Worm (Caenorhabditis elegans): ENCODE data around the gene ZC250.5.
A peak's percentile ranks its signal among the peaks of the same experiment; 100 is the strongest.

The ZC250.5 gene

DNA sequence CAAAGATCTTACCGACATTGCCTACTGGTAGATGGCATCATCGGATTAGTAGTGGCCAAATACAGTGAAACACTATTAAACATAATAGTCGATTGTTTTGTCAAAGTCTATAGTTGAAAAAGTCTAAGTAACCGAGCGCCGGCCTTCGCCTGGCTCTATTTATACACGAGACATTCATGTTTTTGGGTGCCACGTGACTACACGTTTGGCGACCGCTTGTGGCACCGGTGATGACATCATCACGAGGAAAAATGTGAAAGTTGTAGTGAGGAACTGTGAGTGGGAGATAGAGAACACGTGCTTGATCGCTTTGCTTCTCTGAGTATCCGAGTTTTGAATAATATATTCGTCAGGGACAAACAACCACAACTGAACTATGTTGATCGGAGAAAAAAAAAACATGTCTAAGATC lies 38.8 kb downstream of the ZC250.5 start (continued):
- TF ChIP-seq hrde-1 (tag; optimal IDR thresholded peaks at IDR 0.05; ENCODE audit: borderline replicate concordance) (no peak), pbrm-1 (GFP tag; IDR thresholded peaks at IDR 0.05) (0 out of 2 replicates have a peak, but pooled peaks have one; percentile 48), bed-1 (GFP tag; IDR thresholded peaks at IDR 0.05) (no peak), F33H1.4 (GFP tag; IDR thresholded peaks at IDR 0.05) (no peak), die-1 (tag; optimal IDR thresholded peaks at IDR 0.05) (peak; percentile 25), nhr-179 (tag; optimal IDR thresholded peaks at IDR 0.05) (no peak), ztf-26 (tag; optimal IDR thresholded peaks at IDR 0.05) (peak; percentile 42), egl-18 (GFP tag; IDR thresholded peaks at IDR 0.05) (no peak), bed-2 (GFP tag; IDR thresholded peaks at IDR 0.05) (no peak), lir-1 (GFP tag; conservative IDR thresholded peaks at IDR 0.05) (0 out of 2 replicates have a peak, but pooled peaks have one; percentile 23), egl-44 (GFP tag; IDR thresholded peaks at IDR 0.05) (peak; percentile 79), F57C9.4 (tag; optimal IDR thresholded peaks at IDR 0.05) (no peak), mes-4 (tag; optimal IDR thresholded peaks at IDR 0.05) (no peak), athp-1 (tag; optimal IDR thresholded peaks at IDR 0.05) (no peak), hmg-20 (GFP tag; IDR thresholded peaks at IDR 0.05) (no peak), Y79H2A.3 (GFP tag; conservative IDR thresholded peaks at IDR 0.05) (no peak), ztf-22 (GFP tag; optimal IDR thresholded peaks at IDR 0.05) (no peak), attf-3 (GFP tag; conservative IDR thresholded peaks at IDR 0.05) (no peak), atf-7 (tag; optimal IDR thresholded peaks at IDR 0.05) (peak; percentile 64), lsl-1 (GFP tag; optimal IDR thresholded peaks at IDR 0.05) (no peak), snpc-1.1 (tag; optimal IDR thresholded peaks at IDR 0.05; ENCODE audit: insufficient read depth) (no peak), Y95B8A.8 (GFP tag; IDR thresholded peaks at IDR 0.05) (peak; percentile 60; the same call in 1 of the 2 replicates), snpc-3.4 (tag; optimal IDR thresholded peaks at IDR 0.05) (no peak), egrh-3 (GFP tag; IDR thresholded peaks at IDR 0.05) (no peak), attf-5 (GFP tag; optimal IDR thresholded peaks at IDR 0.05) (peak; percentile 36), K12H6.12 (tag; optimal IDR thresholded peaks at IDR 0.05) (peak; percentile 17), let-526 (GFP tag; IDR thresholded peaks at IDR 0.05) (peak; percentile 67; the same call in 1 of the 2 replicates), ZK185.1 (tag; optimal IDR thresholded peaks at IDR 0.05; ENCODE audit: poor library complexity, severe bottlenecking) (no peak), rec-8 (tag; optimal IDR thresholded peaks at IDR 0.05) (no peak), F23B12.7 (tag; optimal IDR thresholded peaks at IDR 0.05; ENCODE audit: insufficient read depth) (no peak), F10E7.11 (tag; optimal IDR thresholded peaks at IDR 0.05) (no peak), ceh-58 (GFP tag; IDR thresholded peaks at IDR 0.05) (no peak), unc-130 (GFP tag; optimal IDR thresholded peaks at IDR 0.05) (no peak), cebp-1 (GFP tag; IDR thresholded peaks at IDR 0.05) (peak; percentile 58; the same call in 1 of the 2 replicates), cebp-1 (tag; optimal IDR thresholded peaks at IDR 0.05) (peak; percentile 79), ztf-25 (GFP tag; IDR thresholded peaks at IDR 0.05) (no peak), mxl-1 (tag; optimal IDR thresholded peaks at IDR 0.05) (no peak), ets-4 (GFP tag; optimal IDR thresholded peaks at IDR 0.05) (no peak), rcor-1 (GFP tag; IDR thresholded peaks at IDR 0.05) (peak; percentile 49; the same call in 1 of the 2 replicates), gei-17 (GFP tag; optimal IDR thresholded peaks at IDR 0.05) (no peak), ceh-79 (tag; optimal IDR thresholded peaks at IDR 0.05) (no peak), mel-28 (tag; optimal IDR thresholded peaks at IDR 0.05; ENCODE audit: borderline replicate concordance) (no peak), hmg-1.2 (GFP tag; IDR thresholded peaks at IDR 0.05) (peak; percentile 20; the same call in 1 of the 2 replicates), F49E8.2 (tag; optimal IDR thresholded peaks at IDR 0.05; ENCODE audit: insufficient read depth) (no peak), K11D2.4 (GFP tag; IDR thresholded peaks at IDR 0.05) (peak; percentile 82), ekl-4 (GFP tag; IDR thresholded peaks at IDR 0.05) (peak; percentile 44; the same call in 1 of the 2 replicates), let-607 (tag; optimal IDR thresholded peaks at IDR 0.05) (peak in 1 of 2 experiments; percentile 15)

Data from whole organism, young adult.